Fruit fly (Drosophila melanogaster) whole organism, embryonic: ENCODE results near the gene CG31388.
A peak's percentile ranks its signal among the peaks of the same experiment; 100 is the strongest.

Experiments used
- Abd-B ChIP-seq: fragments of 200-800 bp; sonication (Bioruptor generic); optimal IDR thresholded peaks from 2 replicates; lab custom pipeline; 2018; ENCODE audit warnings: missing biosample characterization, mild to moderate bottlenecking, missing genetic modification characterization, moderate library complexity
- Aef1 ChIP-seq: fragments of 200-800 bp; sonication (Bioruptor generic); IDR thresholded peaks from 3 replicates; pipeline ENCODE4 v1.3.6; 2022; ENCODE audit warnings: missing biosample characterization, missing genetic modification characterization
- CG10267 ChIP-seq: fragments of 200-800 bp; sonication (Bioruptor generic); optimal IDR thresholded peaks from 2 replicates; lab custom pipeline; 2018; ENCODE audit warnings: missing biosample characterization, mild to moderate bottlenecking, missing genetic modification characterization, moderate library complexity
- CG10366 ChIP-seq: fragments of 200-800 bp; sonication (Bioruptor generic); IDR thresholded peaks from 2 replicates; pipeline ENCODE4 v1.3.6; 2022; ENCODE audit warnings: missing biosample characterization, missing genetic modification characterization
- CG11247 ChIP-seq: fragments of 200-800 bp; sonication (Bioruptor generic); IDR thresholded peaks from 2 replicates; pipeline ENCODE4 v1.3.6; 2022; ENCODE audit warnings: missing biosample characterization, missing genetic modification characterization
- CG11504 ChIP-seq: fragments of 200-800 bp; sonication (Bioruptor generic); optimal IDR thresholded peaks from 3 replicates; lab custom pipeline; 2019; ENCODE audit warnings: missing biosample characterization, mild to moderate bottlenecking, missing genetic modification characterization, moderate library complexity
- CG12155 ChIP-seq: fragments of 200-800 bp; sonication (Bioruptor generic); optimal IDR thresholded peaks from 3 replicates; lab custom pipeline; 2016; ENCODE audit warnings: missing biosample characterization, missing genetic modification characterization
- CG12659 ChIP-seq: fragments of 200-800 bp; sonication (Bioruptor generic); optimal IDR thresholded peaks from 3 replicates; lab custom pipeline; 2017; ENCODE audit warnings: mild to moderate bottlenecking, missing biosample characterization, missing genetic modification reagents, missing genetic modification characterization
- CG14441 ChIP-seq: fragments of 200-800 bp; sonication (Bioruptor generic); IDR thresholded peaks from 2 replicates; pipeline ENCODE4 v1.3.6; 2022; ENCODE audit warnings: missing biosample characterization, missing genetic modification characterization
- CG15696 ChIP-seq: fragments of 200-800 bp; sonication (Bioruptor generic); optimal IDR thresholded peaks from 2 replicates; lab custom pipeline; 2019; ENCODE audit warnings: missing biosample characterization, mild to moderate bottlenecking, missing genetic modification characterization, moderate library complexity
- CG18619 ChIP-seq: fragments of 200-800 bp; sonication (Bioruptor generic); optimal IDR thresholded peaks from 3 replicates; lab custom pipeline; 2017; ENCODE audit warnings: missing biosample characterization, mild to moderate bottlenecking, missing genetic modification characterization
- CG2120 ChIP-seq: fragments of 200-800 bp; sonication (Bioruptor generic); optimal IDR thresholded peaks from 3 replicates; lab custom pipeline; 2016; ENCODE audit warnings: missing biosample characterization, missing genetic modification characterization
- CG3065 ChIP-seq: fragments of 200-800 bp; sonication (Bioruptor generic); optimal IDR thresholded peaks from 2 replicates; lab custom pipeline; 2016; ENCODE audit warnings: missing biosample characterization, missing genetic modification characterization
- CG31365 ChIP-seq: fragments of 200-800 bp; sonication (Bioruptor generic); optimal IDR thresholded peaks from 2 replicates; lab custom pipeline; 2018; ENCODE audit warnings: missing biosample characterization, mild to moderate bottlenecking, missing genetic modification characterization
- CG32767 ChIP-seq: fragments of 200-800 bp; sonication (Bioruptor generic); IDR thresholded peaks from 2 replicates; pipeline ENCODE4 v1.3.6; 2022; ENCODE audit warnings: missing biosample characterization, missing genetic modification characterization
- CG32772 ChIP-seq: fragments of 200-800 bp; sonication (Bioruptor generic); IDR thresholded peaks from 2 replicates; pipeline ENCODE4 v1.3.6; 2022; ENCODE audit warnings: missing biosample characterization, missing genetic modification characterization
- CG4328 ChIP-seq: fragments of 200-800 bp; sonication (Bioruptor generic); optimal IDR thresholded peaks from 3 replicates; lab custom pipeline; 2017; ENCODE audit warnings: missing biosample characterization, missing genetic modification reagents, missing genetic modification characterization
- CG7357 ChIP-seq: fragments of 200-800 bp; sonication (Bioruptor generic); IDR thresholded peaks from 3 replicates; pipeline ENCODE4 v1.3.6; 2022; ENCODE audit warnings: missing biosample characterization, missing genetic modification characterization
- CG7556 ChIP-seq: fragments of 200-800 bp; sonication (Bioruptor generic); optimal IDR thresholded peaks from 2 replicates; lab custom pipeline; 2017; ENCODE audit warnings: missing biosample characterization, mild to moderate bottlenecking, missing genetic modification characterization
- Camta ChIP-seq: fragments of 200-800 bp; sonication (Bioruptor generic); optimal IDR thresholded peaks from 2 replicates; lab custom pipeline; 2016; ENCODE audit warnings: missing biosample characterization, missing genetic modification characterization
- CrebB ChIP-seq: fragments of 200-800 bp; sonication (Bioruptor generic); optimal IDR thresholded peaks from 3 replicates; lab custom pipeline; 2018; ENCODE audit warnings: missing biosample characterization, mild to moderate bottlenecking, missing genetic modification characterization
- E2f2 ChIP-seq: fragments of 200-800 bp; sonication (Bioruptor generic); IDR thresholded peaks from 2 replicates; pipeline ENCODE4 v1.3.6; 2022; ENCODE audit warnings: missing biosample characterization, missing genetic modification characterization
- Eip74EF ChIP-seq, 2 experiments: fragments of 200-800 bp in 1 of 2; fragments of >200 bp in 1 of 2; sonication (Bioruptor generic) in 1 of 2; optimal IDR thresholded peaks; 2 replicates each; lab custom pipeline; 2017 to 2019; ENCODE audit warnings: missing biosample characterization in 2 of 2, missing genetic modification characterization in 2 of 2, mild to moderate bottlenecking in 1 of 2, moderate library complexity in 1 of 2
- Ets97D ChIP-seq: fragments of 200-800 bp; sonication (Bioruptor generic); optimal IDR thresholded peaks from 3 replicates; lab custom pipeline; 2016; ENCODE audit warnings: missing biosample characterization, missing genetic modification characterization
- H15 ChIP-seq: fragments of 200-800 bp; sonication (Bioruptor generic); IDR thresholded peaks from 3 replicates; pipeline ENCODE4 v1.3.6; 2022; ENCODE audit warnings: missing biosample characterization, missing genetic modification characterization
- HLHmδ ChIP-seq: fragments of 200-800 bp; sonication (Bioruptor generic); optimal IDR thresholded peaks from 2 replicates; lab custom pipeline; 2018; ENCODE audit warnings: missing biosample characterization, mild to moderate bottlenecking, missing genetic modification characterization, moderate library complexity
- Hmr ChIP-seq: fragments of 200-800 bp; sonication (Bioruptor generic); optimal IDR thresholded peaks from 3 replicates; lab custom pipeline; 2017; ENCODE audit warnings: mild to moderate bottlenecking, missing biosample characterization, missing genetic modification reagents, missing genetic modification characterization
- Mes4 ChIP-seq: fragments of 200-800 bp; sonication (Bioruptor generic); optimal IDR thresholded peaks from 2 replicates; lab custom pipeline; 2016; ENCODE audit warnings: missing biosample characterization, missing genetic modification characterization
- Oli ChIP-seq: fragments of 200-800 bp; sonication (Bioruptor generic); optimal IDR thresholded peaks from 2 replicates; lab custom pipeline; 2018; ENCODE audit warnings: missing biosample characterization, mild to moderate bottlenecking, missing genetic modification characterization, moderate library complexity
- Ssrp ChIP-seq: fragments of 200-800 bp; sonication (Bioruptor generic); optimal IDR thresholded peaks from 2 replicates; lab custom pipeline; 2018; ENCODE audit warnings: missing biosample characterization, mild to moderate bottlenecking, missing genetic modification characterization, moderate library complexity
- Vsx1 ChIP-seq: fragments of 200-800 bp; sonication (Bioruptor generic); optimal IDR thresholded peaks from 2 replicates; lab custom pipeline; 2017; ENCODE audit warnings: missing biosample characterization, mild to moderate bottlenecking, missing genetic modification characterization, missing genetic modification reagents
- Xrp1 ChIP-seq: fragments of 200-800 bp; sonication (Bioruptor generic); IDR thresholded peaks from 2 replicates; pipeline ENCODE4 v1.3.6; 2022; ENCODE audit warnings: missing biosample characterization, missing genetic modification characterization
- ara ChIP-seq: fragments of 200-800 bp; sonication (Bioruptor generic); IDR thresholded peaks from 2 replicates; pipeline ENCODE4 v1.3.6; 2022; ENCODE audit warnings: missing biosample characterization, missing genetic modification characterization
- az2 ChIP-seq: fragments of 200-800 bp; sonication (Bioruptor generic); optimal IDR thresholded peaks from 3 replicates; lab custom pipeline; 2016; ENCODE audit warnings: missing biosample characterization, missing genetic modification characterization
- br ChIP-seq: fragments of >200 bp; optimal IDR thresholded peaks from 2 replicates; lab custom pipeline; 2017
- croc ChIP-seq: fragments of 200-800 bp; sonication (Bioruptor generic); conservative IDR thresholded peaks from 3 replicates; pipeline ENCODE4 v1.3.6; 2022; ENCODE audit warnings: missing biosample characterization, missing genetic modification characterization
- dysf ChIP-seq: fragments of 200-800 bp; sonication (Bioruptor generic); IDR thresholded peaks from 3 replicates; pipeline ENCODE4 v1.3.6; 2022; ENCODE audit warnings: missing biosample characterization, missing genetic modification characterization
- emc ChIP-seq: fragments of 200-800 bp; sonication (Bioruptor generic); optimal IDR thresholded peaks from 2 replicates; lab custom pipeline; 2016; ENCODE audit warnings: missing biosample characterization, missing genetic modification characterization
- ewg ChIP-seq: fragments of 200-800 bp; sonication (Bioruptor generic); optimal IDR thresholded peaks from 3 replicates; lab custom pipeline; 2017; ENCODE audit warnings: mild to moderate bottlenecking, missing biosample characterization, missing genetic modification reagents, missing genetic modification characterization
- fu2 ChIP-seq: fragments of 200-800 bp; sonication (Bioruptor generic); optimal IDR thresholded peaks from 2 replicates; lab custom pipeline; 2016; ENCODE audit warnings: missing biosample characterization, missing genetic modification characterization
- klu ChIP-seq: fragments of 200-800 bp; sonication (Bioruptor generic); IDR thresholded peaks from 2 replicates; pipeline ENCODE4 v1.3.6; 2022; ENCODE audit warnings: missing biosample characterization, missing genetic modification characterization
- lbe ChIP-seq: fragments of 200-800 bp; sonication (Bioruptor generic); optimal IDR thresholded peaks from 2 replicates; lab custom pipeline; 2016; ENCODE audit warnings: missing biosample characterization, mild to moderate bottlenecking, missing genetic modification characterization
- lmd ChIP-seq: fragments of 200-800 bp; sonication (Bioruptor generic); IDR thresholded peaks from 2 replicates; pipeline ENCODE4 v1.3.6; 2022; ENCODE audit warnings: missing biosample characterization, missing genetic modification characterization
- nerfin-1 ChIP-seq: fragments of 200-800 bp; sonication (Bioruptor generic); optimal IDR thresholded peaks from 3 replicates; lab custom pipeline; 2019; ENCODE audit warnings: missing biosample characterization, mild to moderate bottlenecking, missing genetic modification characterization, moderate library complexity
- pan ChIP-seq, 4 experiments: fragments of >200 bp in 3 of 4; fragments of 200-800 bp in 1 of 4; sonication (Bioruptor generic) in 1 of 4; optimal IDR thresholded peaks in 3 of 4; IDR thresholded peaks in 1 of 4; 2 replicates each; pipeline versions ENCODE4 v1.3.6 to Lab custom; 2017 to 2022; ENCODE audit warnings: missing biosample characterization in 2 of 4, missing genetic modification characterization in 2 of 4, mixed read lengths in 1 of 4
- pb ChIP-seq: fragments of 200-800 bp; sonication (Bioruptor generic); optimal IDR thresholded peaks from 3 replicates; lab custom pipeline; 2016; ENCODE audit warnings: missing biosample characterization, missing genetic modification characterization
- pho ChIP-seq: fragments of 200-800 bp; sonication (Bioruptor generic); optimal IDR thresholded peaks from 2 replicates; lab custom pipeline; 2016; ENCODE audit warnings: missing biosample characterization, missing genetic modification characterization
- pros ChIP-seq: fragments of 200-800 bp; sonication (Bioruptor generic); optimal IDR thresholded peaks from 3 replicates; lab custom pipeline; 2019; ENCODE audit warnings: missing biosample characterization, mild to moderate bottlenecking, missing genetic modification characterization, moderate library complexity
- tin ChIP-seq: fragments of 200-800 bp; sonication (Bioruptor generic); optimal IDR thresholded peaks from 3 replicates; lab custom pipeline; 2016; ENCODE audit warnings: missing biosample characterization, missing genetic modification characterization

Gene CG31388

dm6 chr3R:11214449-11214950, 23.1 kb upstream of the CG31388 start, which contains the start of gene ZnT86D (continued):
- TF ChIP-seq CG7357 (GFP tag; lab: Robert Waterston, UW) (peak; percentile 24; the same call in 1 of the 3 replicates), CG3065 (GFP tag; lab: Kevin White, UChicago) (no peak), ewg (GFP tag; lab: Kevin White, UChicago) (peak; percentile 10), ara (GFP tag; lab: Robert Waterston, UW) (0 out of 2 replicates have a peak, but pooled peaks have one; percentile 8), CG32767 (GFP tag; lab: Robert Waterston, UW) (no peak), klu (GFP tag; lab: Robert Waterston, UW) (peak; percentile 57; the same call in 1 of the 2 replicates), Aef1 (GFP tag; lab: Robert Waterston, UW) (peak; percentile 49; the same call in 2 of the 3 replicates), emc (peak; percentile 59), Hmr (GFP tag; lab: Kevin White, UChicago) (peak; percentile 47), nerfin-1 (tag; lab: Kevin White, UChicago) (peak; percentile 49), pb (GFP tag; lab: Kevin White, UChicago) (peak; percentile 48), Xrp1 (peak; percentile 30; the same call in 1 of the 2 replicates), br (lab: Kevin White, UChicago) (no peak), CrebB (peak; percentile 69), lmd (GFP tag; lab: Robert Waterston, UW) (peak; percentile 56; the same call in 1 of the 2 replicates), HLHmδ (GFP tag; lab: Kevin White, UChicago) (no peak), croc (0 out of 3 replicates have a peak, but pooled peaks have one; percentile 33), CG32772 (GFP tag; lab: Robert Waterston, UW) (peak; percentile 39; the same call in 1 of the 2 replicates), Mes4 (peak; percentile 26), CG2120 (GFP tag; lab: Kevin White, UChicago) (peak; percentile 88), pho (GFP tag; lab: Kevin White, UChicago) (peak; percentile 79), Vsx1 (GFP tag; lab: Kevin White, UChicago) (peak; percentile 29), Ets97D (GFP tag; lab: Kevin White, UChicago) (peak; percentile 57), CG18619 (GFP tag; lab: Kevin White, UChicago) (peak; percentile 62), tin (GFP tag; lab: Kevin White, UChicago) (peak; percentile 51), dysf (GFP tag; lab: Robert Waterston, UW) (peak; percentile 63; the same call in 2 of the 3 replicates), Oli (tag; lab: Kevin White, UChicago) (peak; percentile 44), CG14441 (GFP tag; lab: Robert Waterston, UW) (0 out of 2 replicates have a peak, but pooled peaks have one; percentile 23), lbe (peak; percentile 11), Eip74EF (GFP tag; optimal IDR thresholded peaks at IDR 0.05; lab: Kevin White, UChicago) (peak in 1 of 2 experiments; percentile 46), Abd-B (GFP tag; lab: Kevin White, UChicago) (peak; percentile 67), CG10366 (GFP tag; lab: Robert Waterston, UW) (peak; percentile 30; the same call in 1 of the 2 replicates), CG10267 (tag; lab: Kevin White, UChicago) (peak; percentile 54), CG4328 (peak; percentile 59), CG11247 (GFP tag; lab: Robert Waterston, UW) (no peak), Ssrp (tag; lab: Kevin White, UChicago) (peak; percentile 36), az2 (GFP tag; lab: Kevin White, UChicago) (no peak), CG15696 (tag; lab: Kevin White, UChicago) (peak; percentile 55), CG11504 (tag; lab: Kevin White, UChicago) (peak; percentile 72), CG12659 (GFP tag; lab: Kevin White, UChicago) (peak; percentile 84), pros (GFP tag; lab: Kevin White, UChicago) (peak; percentile 40), fu2 (peak; percentile 42), CG7556 (GFP tag; lab: Kevin White, UChicago) (peak; percentile 68), CG12155 (peak; percentile 58), pan (optimal IDR thresholded peaks at IDR 0.05; lab: Kevin White, UChicago) (no peak), pan (GFP tag; optimal IDR thresholded peaks at IDR 0.05 in 1 of 2, IDR thresholded peaks at IDR 0.05 in 1 of 2) (no peak), CG31365 (tag; lab: Kevin White, UChicago) (no peak), H15 (GFP tag; lab: Robert Waterston, UW) (no peak), E2f2 (GFP tag; lab: Robert Waterston, UW) (peak; percentile 26; the same call in 1 of the 2 replicates), Camta (GFP tag; lab: Kevin White, UChicago) (peak; percentile 35)
